Fruit fly (Drosophila melanogaster): ENCODE results near the gene CG32219.

The CG32219 gene

dm6 chr3L:19991714-19992231 lies 40.8 kb upstream of the CG32219 start, which contains the start of the genes CG7646 and Nca (continued):
- TF ChIP-seq dmrt11E (tag; optimal IDR thresholded peaks at IDR 0.05) (no peak), sr (GFP tag; IDR thresholded peaks at IDR 0.05) (no peak), CG31441 (GFP tag; IDR thresholded peaks at IDR 0.05) (peak; percentile 32; the same call in 1 of the 2 replicates), Hr78 (GFP tag; optimal IDR thresholded peaks at IDR 0.05) (no peak), CG12299 (tag; optimal IDR thresholded peaks at IDR 0.05) (no peak), Elba2 (GFP tag; optimal IDR thresholded peaks at IDR 0.05) (peak; percentile 77), pfk (GFP tag; optimal IDR thresholded peaks at IDR 0.05) (peak; percentile 86), CG10147 (GFP tag; optimal IDR thresholded peaks at IDR 0.05) (no peak), CG17829 (tag; optimal IDR thresholded peaks at IDR 0.05) (peak; percentile 20), fu2 (GFP tag; optimal IDR thresholded peaks at IDR 0.05) (no peak), CG6272 (GFP tag; IDR thresholded peaks at IDR 0.05) (no peak), Neu2 (GFP tag; optimal IDR thresholded peaks at IDR 0.05; ENCODE audit: borderline replicate concordance) (no peak), CG10321 (GFP tag; IDR thresholded peaks at IDR 0.05) (no peak), chm (GFP tag; IDR thresholded peaks at IDR 0.05) (no peak), E2f2 (GFP tag; IDR thresholded peaks at IDR 0.05) (peak; percentile 73), cad (GFP tag; optimal IDR thresholded peaks at IDR 0.05) (peak; percentile 14), CG12104 (GFP tag; optimal IDR thresholded peaks at IDR 0.05) (peak; percentile 21), amos (GFP tag; IDR thresholded peaks at IDR 0.05; ENCODE audit: partially characterized antibody) (peak; percentile 96), fd64A (GFP tag; optimal IDR thresholded peaks at IDR 0.05) (no peak), sob (GFP tag; IDR thresholded peaks at IDR 0.05) (0 out of 2 replicates have a peak, but pooled peaks have one; percentile 26), Dref (GFP tag; IDR thresholded peaks at IDR 0.05) (peak; percentile 91), nerfin-2 (GFP tag; IDR thresholded peaks at IDR 0.05; ENCODE audit: partially characterized antibody) (peak; percentile 69; the same call in 1 of the 2 replicates), hkb (optimal IDR thresholded peaks at IDR 0.05) (no peak), hkb (GFP tag; IDR thresholded peaks at IDR 0.05) (no peak), ash1 (GFP tag; optimal IDR thresholded peaks at IDR 0.05) (no peak), HmgZ (tag; optimal IDR thresholded peaks at IDR 0.05) (peak; percentile 52), ranshi (GFP tag; IDR thresholded peaks at IDR 0.05) (peak; percentile 78; the same call in 1 of the 2 replicates), CG34224 (GFP tag; IDR thresholded peaks at IDR 0.05; ENCODE audit: partially characterized antibody) (peak; percentile 87), Med (GFP tag) (peak; percentile 59), grau (tag; optimal IDR thresholded peaks at IDR 0.05) (no peak), zen2 (GFP tag; IDR thresholded peaks at IDR 0.05; ENCODE audit: partially characterized antibody) (no peak; the same call in 1 of the 3 replicates), MTF-1 (GFP tag; optimal IDR thresholded peaks at IDR 0.05; ENCODE audit: borderline replicate concordance) (peak; percentile 2), CG3995 (GFP tag; optimal IDR thresholded peaks at IDR 0.05) (peak; percentile 82), CG13894 (tag; optimal IDR thresholded peaks at IDR 0.05) (no peak), sug (tag; optimal IDR thresholded peaks at IDR 0.05) (no peak), H2.0 (GFP tag; IDR thresholded peaks at IDR 0.05) (no peak), CG14965 (GFP tag; optimal IDR thresholded peaks at IDR 0.05; ENCODE audit: borderline replicate concordance) (no peak), CG3726 (GFP tag; IDR thresholded peaks at IDR 0.05) (no peak), Atf6 (GFP tag; IDR thresholded peaks at IDR 0.05) (no peak), Stat92E (GFP tag; optimal IDR thresholded peaks at IDR 0.05) (no peak), CG8478 (optimal IDR thresholded peaks at IDR 0.05) (no peak), CG13624 (GFP tag; optimal IDR thresholded peaks at IDR 0.05) (no peak), fru (optimal IDR thresholded peaks at IDR 0.05) (no peak), CG10979 (tag; optimal IDR thresholded peaks at IDR 0.05) (no peak), Oli (tag; optimal IDR thresholded peaks at IDR 0.05) (no peak), CrebB (tag; optimal IDR thresholded peaks at IDR 0.05) (peak; percentile 51), Bgb (GFP tag; IDR thresholded peaks at IDR 0.05; ENCODE audit: partially characterized antibody) (peak; percentile 96), Dp (GFP tag; optimal IDR thresholded peaks at IDR 0.05) (peak; percentile 60), Dad (GFP tag; optimal IDR thresholded peaks at IDR 0.05) (peak; percentile 16), hbn (GFP tag; IDR thresholded peaks at IDR 0.05; ENCODE audit: partially characterized antibody) (peak; percentile 85), MBD-R2 (GFP tag; IDR thresholded peaks at IDR 0.05) (peak; percentile 60)

Measured in whole organism, embryonic.